Worm (Caenorhabditis elegans): ENCODE data around the gene twk-8.

Gene twk-8

DNA sequence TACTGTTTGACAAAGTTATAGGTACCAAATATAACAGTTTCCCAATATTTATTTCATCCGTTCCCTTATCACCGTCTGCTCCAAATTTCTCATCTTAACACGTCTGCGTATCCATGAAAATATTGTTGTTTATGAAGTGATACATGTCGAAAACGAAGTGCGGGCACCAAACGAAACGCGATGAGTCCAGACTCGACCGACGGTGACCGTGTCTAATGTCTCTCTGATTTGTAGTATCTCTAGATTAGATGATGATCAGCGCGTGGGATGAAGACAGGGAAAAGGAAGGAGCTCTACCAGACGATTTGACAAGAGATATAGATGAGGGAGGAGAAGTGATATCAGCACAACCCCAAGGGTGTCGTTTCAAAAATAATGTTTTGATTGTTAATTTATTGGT is 2.0 kb upstream of the twk-8 start:
- TF ChIP-seq egl-27 (tag; optimal IDR thresholded peaks at IDR 0.05) = no peak
- peak; percentile 59 for TF ChIP-seq egl-5 (tag; optimal IDR thresholded peaks at IDR 0.05)
- no peak for TF ChIP-seq ztf-4 (tag; optimal IDR thresholded peaks at IDR 0.05)
- peak; percentile 7 for TF ChIP-seq nfya-1 (tag; optimal IDR thresholded peaks at IDR 0.05; ENCODE audit: insufficient read depth)
- TF ChIP-seq ama-1 (optimal IDR thresholded peaks at IDR 0.05) = no peak
- no peak for TF ChIP-seq elt-1 (tag; optimal IDR thresholded peaks at IDR 0.05)

- TF ChIP-seq nhr-77 (tag; optimal IDR thresholded peaks at IDR 0.05) (no peak), egl-5 (tag; optimal IDR thresholded peaks at IDR 0.05) (peak; percentile 2)
These were observed 6.1 kb downstream of the twk-8 start, which contains the start of gene msa-1 for ce11 chrIV:9088294-9088693. Gene msa-1, plus strand, starts transcription at chrIV:9088594.

DNA sequence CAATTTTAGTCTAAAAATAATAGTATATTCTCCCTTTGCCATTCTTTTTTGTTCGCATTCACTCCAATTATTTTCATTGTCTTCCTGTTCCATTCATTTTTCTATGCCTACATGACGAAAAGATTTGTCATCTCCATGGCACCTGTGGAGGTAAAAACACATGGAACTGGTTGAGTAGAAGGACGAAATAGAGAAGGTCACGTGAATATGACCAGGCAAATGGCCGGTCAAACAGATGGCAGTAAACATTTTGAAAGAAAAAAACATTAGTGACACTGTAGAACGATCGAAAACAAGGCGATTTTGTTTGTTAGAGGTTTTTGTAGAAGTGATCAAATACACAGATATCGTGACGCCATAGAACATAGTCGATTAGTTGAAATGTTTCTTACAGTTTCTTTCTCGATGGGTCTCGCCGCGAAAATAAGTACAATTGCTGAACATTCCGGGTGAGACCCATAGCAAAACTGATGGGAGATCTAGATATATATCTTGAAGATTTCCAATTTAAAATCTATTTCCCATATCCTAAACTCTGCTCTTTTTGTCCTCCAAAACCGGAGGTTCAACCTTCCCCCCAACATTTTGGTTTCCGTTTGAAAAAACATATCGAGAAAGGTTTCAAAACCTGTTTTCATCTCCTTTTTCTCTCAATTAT is 8.5 kb downstream of the twk-8 start:
- TF ChIP-seq elt-1 (tag; optimal IDR thresholded peaks at IDR 0.05) (peak; percentile 12), ama-1 (optimal IDR thresholded peaks at IDR 0.05) (peak; percentile 6), mml-1 (tag; optimal IDR thresholded peaks at IDR 0.05) (no peak), nhr-67 (tag; optimal IDR thresholded peaks at IDR 0.05) (no peak), fkh-10 (GFP tag; optimal IDR thresholded peaks at IDR 0.05) (no peak), fkh-2 (tag; optimal IDR thresholded peaks at IDR 0.05) (no peak), unc-62 (GFP tag; optimal IDR thresholded peaks at IDR 0.05) (no peak), mdl-1 (tag; optimal IDR thresholded peaks at IDR 0.05) (no peak), egl-5 (tag; optimal IDR thresholded peaks at IDR 0.05) (no peak), nhr-12 (tag; optimal IDR thresholded peaks at IDR 0.05) (no peak), aly-2 (tag; optimal IDR thresholded peaks at IDR 0.05) (no peak), pha-4 (tag; optimal IDR thresholded peaks at IDR 0.05) (no peak), sea-2 (GFP tag; optimal IDR thresholded peaks at IDR 0.05) (no peak), ztf-4 (tag; optimal IDR thresholded peaks at IDR 0.05) (no peak), jun-1 (tag; optimal IDR thresholded peaks at IDR 0.05) (no peak), nhr-76 (tag; optimal IDR thresholded peaks at IDR 0.05) (no peak), nhr-23 (tag; optimal IDR thresholded peaks at IDR 0.05) (no peak), nhr-237 (tag; optimal IDR thresholded peaks at IDR 0.05) (no peak), lin-15B (tag; optimal IDR thresholded peaks at IDR 0.05) (no peak), nhr-25 (tag; optimal IDR thresholded peaks at IDR 0.05) (peak; percentile 42)

DNA sequence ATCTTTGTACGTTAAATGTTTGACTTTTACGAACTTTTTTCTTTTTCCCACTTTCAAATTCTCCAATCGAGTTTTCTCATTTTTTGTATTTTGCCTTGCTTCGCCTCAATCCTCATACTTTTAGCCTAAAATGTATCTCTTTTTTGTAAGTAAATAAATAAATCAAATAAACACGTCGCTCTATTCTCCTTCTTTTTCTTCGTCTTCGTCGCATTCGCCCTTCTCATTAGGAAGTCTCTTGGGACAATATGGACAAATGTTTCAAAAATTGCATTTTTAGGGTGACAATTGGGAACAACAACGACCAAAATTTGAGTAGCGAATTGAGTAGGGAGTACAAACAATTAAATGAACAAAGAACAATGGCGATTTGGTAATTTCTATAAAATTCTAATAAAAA is 9.9 kb downstream of the twk-8 start:
- TF ChIP-seq ceh-82 (tag; optimal IDR thresholded peaks at IDR 0.05) = no peak
- TF ChIP-seq snpc-4 (tag; optimal IDR thresholded peaks at IDR 0.05) = no peak
- no peak for TF ChIP-seq ceh-28 (tag; optimal IDR thresholded peaks at IDR 0.05)
- no peak for TF ChIP-seq pqm-1 (tag; optimal IDR thresholded peaks at IDR 0.05)
- no peak for TF ChIP-seq skn-1 (tag; optimal IDR thresholded peaks at IDR 0.05)
- peak; percentile 8 for TF ChIP-seq nfya-1 (tag; optimal IDR thresholded peaks at IDR 0.05; ENCODE audit: insufficient read depth)
- TF ChIP-seq sea-2 (GFP tag; optimal IDR thresholded peaks at IDR 0.05) = no peak
- TF ChIP-seq fkh-10 (GFP tag; optimal IDR thresholded peaks at IDR 0.05) = peak; percentile 82

DNA sequence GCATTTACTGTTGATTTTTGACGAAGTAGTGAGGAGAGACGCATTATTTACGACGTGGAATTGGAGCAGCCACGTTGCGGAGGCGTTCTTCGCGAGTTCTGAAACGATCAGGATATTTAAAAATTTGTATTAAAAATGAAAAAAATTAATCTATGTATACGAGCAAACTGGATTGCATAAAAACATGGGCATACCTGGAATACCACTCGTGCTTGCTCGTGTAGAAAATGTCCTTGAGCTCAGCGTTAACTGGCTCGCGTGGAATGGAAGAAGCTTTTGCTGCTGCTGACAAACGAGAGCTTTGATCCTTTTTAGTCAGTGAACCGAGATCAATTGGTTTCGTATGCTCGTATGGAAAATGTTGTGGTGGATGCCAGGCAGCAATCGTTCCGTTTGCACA is 11.8 kb downstream of the twk-8 start, which contains the start of gene lpl-1:
TSS of gene lpl-1 (minus strand) at position 101 of the 400 bp plus-strand sequence.
- TF ChIP-seq lin-39 (tag; optimal IDR thresholded peaks at IDR 0.05) (no peak), ama-1 (optimal IDR thresholded peaks at IDR 0.05) (no peak), tbx-2 (tag; optimal IDR thresholded peaks at IDR 0.05) (no peak), nhr-23 (tag; optimal IDR thresholded peaks at IDR 0.05) (no peak), ztf-11 (tag; optimal IDR thresholded peaks at IDR 0.05) (no peak), hmg-11 (tag; optimal IDR thresholded peaks at IDR 0.05) (no peak), egl-27 (tag; optimal IDR thresholded peaks at IDR 0.05) (no peak), aly-2 (tag; optimal IDR thresholded peaks at IDR 0.05) (no peak), unc-39 (tag; optimal IDR thresholded peaks at IDR 0.05) (no peak), eor-1 (tag; optimal IDR thresholded peaks at IDR 0.05) (no peak), ztf-4 (tag; optimal IDR thresholded peaks at IDR 0.05) (no peak), ZK546.5 (tag; optimal IDR thresholded peaks at IDR 0.05) (no peak), nhr-77 (tag; optimal IDR thresholded peaks at IDR 0.05) (no peak)
